Fruit fly (Drosophila melanogaster) whole organism, embryonic: ENCODE measurements around the gene CG6005.
A peak's percentile ranks its signal among the peaks of the same experiment; 100 is the strongest.

Experiments used
- Atf-2 ChIP-seq: fragments of 200-800 bp; sonication (Bioruptor generic); optimal IDR thresholded peaks from 2 replicates; lab custom pipeline; 2016; ENCODE audit warnings: missing biosample characterization, missing genetic modification characterization
- Atf6 ChIP-seq: fragments of 200-800 bp; sonication (Bioruptor generic); IDR thresholded peaks from 2 replicates; pipeline ENCODE4 v1.3.6; 2022; ENCODE audit warnings: missing biosample characterization, missing genetic modification characterization
- CG10462 ChIP-seq: fragments of 200-800 bp; sonication (Bioruptor generic); optimal IDR thresholded peaks from 2 replicates; lab custom pipeline; 2016; ENCODE audit warnings: missing biosample characterization, missing genetic modification characterization
- CG12236 ChIP-seq: fragments of 200-800 bp; sonication (Bioruptor generic); optimal IDR thresholded peaks from 2 replicates; lab custom pipeline; 2016; ENCODE audit warnings: missing biosample characterization, missing genetic modification characterization
- CG13123 ChIP-seq: fragments of 200-800 bp; sonication (Bioruptor generic); optimal IDR thresholded peaks from 2 replicates; lab custom pipeline; 2016; ENCODE audit warnings: missing biosample characterization, missing genetic modification characterization
- CG13894 ChIP-seq: fragments of 200-800 bp; sonication (Bioruptor generic); optimal IDR thresholded peaks from 3 replicates; lab custom pipeline; 2018; ENCODE audit warnings: missing biosample characterization, mild to moderate bottlenecking, missing genetic modification characterization, moderate library complexity
- CG14710 ChIP-seq: fragments of 200-800 bp; sonication (Bioruptor generic); optimal IDR thresholded peaks from 3 replicates; lab custom pipeline; 2019; ENCODE audit warnings: missing biosample characterization, mild to moderate bottlenecking, missing genetic modification characterization, moderate library complexity
- CG15696 ChIP-seq: fragments of 200-800 bp; sonication (Bioruptor generic); optimal IDR thresholded peaks from 2 replicates; lab custom pipeline; 2019; ENCODE audit warnings: missing biosample characterization, mild to moderate bottlenecking, missing genetic modification characterization, moderate library complexity
- CG16863 ChIP-seq: fragments of 200-800 bp; sonication (Bioruptor generic); optimal IDR thresholded peaks from 3 replicates; lab custom pipeline; 2016; ENCODE audit warnings: missing biosample characterization, missing genetic modification characterization
- CG2120 ChIP-seq: fragments of 200-800 bp; sonication (Bioruptor generic); optimal IDR thresholded peaks from 3 replicates; lab custom pipeline; 2016; ENCODE audit warnings: missing biosample characterization, missing genetic modification characterization
- CG30403 ChIP-seq: fragments of 200-800 bp; sonication (Bioruptor generic); optimal IDR thresholded peaks from 3 replicates; lab custom pipeline; 2016; ENCODE audit warnings: missing biosample characterization, missing genetic modification characterization
- CG31365 ChIP-seq: fragments of 200-800 bp; sonication (Bioruptor generic); optimal IDR thresholded peaks from 2 replicates; lab custom pipeline; 2018; ENCODE audit warnings: missing biosample characterization, mild to moderate bottlenecking, missing genetic modification characterization
- CG33213 ChIP-seq: fragments of 200-800 bp; sonication (Bioruptor generic); optimal IDR thresholded peaks from 3 replicates; lab custom pipeline; 2016; ENCODE audit warnings: missing biosample characterization, missing genetic modification characterization
- CG3838 ChIP-seq: fragments of 200-800 bp; sonication (Bioruptor generic); optimal IDR thresholded peaks from 3 replicates; lab custom pipeline; 2016; ENCODE audit warnings: missing biosample characterization, missing genetic modification characterization
- CG4854 ChIP-seq: fragments of 200-800 bp; sonication (Bioruptor generic); optimal IDR thresholded peaks from 2 replicates; lab custom pipeline; 2016; ENCODE audit warnings: missing biosample characterization, missing genetic modification characterization, inconsistent platforms
- CG5953 ChIP-seq: fragments of 200-800 bp; sonication (Bioruptor generic); IDR thresholded peaks from 2 replicates; pipeline ENCODE4 v1.3.6; 2022; ENCODE audit warnings: missing biosample characterization, missing genetic modification characterization
- CG6175 ChIP-seq: fragments of 200-800 bp; sonication (Bioruptor generic); IDR thresholded peaks from 3 replicates; pipeline ENCODE4 v1.3.6; 2022; ENCODE audit warnings: missing biosample characterization, missing genetic modification characterization
- CG6272 ChIP-seq: fragments of 200-800 bp; sonication (Bioruptor generic); IDR thresholded peaks from 2 replicates; pipeline ENCODE4 v1.3.6; 2022; ENCODE audit warnings: missing biosample characterization, missing genetic modification characterization
- CG6654 ChIP-seq: fragments of 200-800 bp; sonication (Bioruptor generic); optimal IDR thresholded peaks from 2 replicates; lab custom pipeline; 2017; ENCODE audit warnings: missing biosample characterization, mild to moderate bottlenecking, missing genetic modification characterization
- CG7745 ChIP-seq: fragments of 200-800 bp; sonication (Bioruptor generic); optimal IDR thresholded peaks from 2 replicates; lab custom pipeline; 2018; ENCODE audit warnings: missing biosample characterization, mild to moderate bottlenecking, missing genetic modification characterization, moderate library complexity
- CG8089 ChIP-seq: fragments of 200-800 bp; sonication (Bioruptor generic); optimal IDR thresholded peaks from 3 replicates; lab custom pipeline; 2016; ENCODE audit warnings: missing biosample characterization, missing genetic modification characterization
- CG8765 ChIP-seq: fragments of 200-800 bp; sonication (Bioruptor generic); IDR thresholded peaks from 2 replicates; pipeline ENCODE4 v1.3.6; 2022; ENCODE audit warnings: missing biosample characterization, missing genetic modification characterization
- CG9609 ChIP-seq: fragments of 200-800 bp; sonication (Bioruptor generic); optimal IDR thresholded peaks from 3 replicates; lab custom pipeline; 2016; ENCODE audit warnings: missing biosample characterization, missing genetic modification characterization
- HHEX ChIP-seq: fragments of 200-800 bp; sonication (Bioruptor generic); optimal IDR thresholded peaks from 3 replicates; lab custom pipeline; 2017; ENCODE audit warnings: missing biosample characterization, mild to moderate bottlenecking, missing genetic modification characterization, missing genetic modification reagents
- HLH54F ChIP-seq: fragments of 200-800 bp; sonication (Bioruptor generic); optimal IDR thresholded peaks from 3 replicates; lab custom pipeline; 2016; ENCODE audit warnings: missing biosample characterization, missing genetic modification characterization
- Hmr ChIP-seq: fragments of 200-800 bp; sonication (Bioruptor generic); optimal IDR thresholded peaks from 3 replicates; lab custom pipeline; 2017; ENCODE audit warnings: mild to moderate bottlenecking, missing biosample characterization, missing genetic modification reagents, missing genetic modification characterization
- Hr3 ChIP-seq: fragments of 200-800 bp; sonication (Bioruptor generic); optimal IDR thresholded peaks from 3 replicates; lab custom pipeline; 2016; ENCODE audit warnings: missing biosample characterization, missing genetic modification characterization
- Lim3 ChIP-seq: fragments of 200-800 bp; sonication (Bioruptor generic); IDR thresholded peaks from 2 replicates; pipeline ENCODE4 v1.3.6; 2022; ENCODE audit warnings: missing biosample characterization, missing genetic modification characterization
- Nf-YA ChIP-seq: fragments of 200-800 bp; sonication (Bioruptor generic); IDR thresholded peaks from 2 replicates; pipeline ENCODE4 v1.3.6; 2022; ENCODE audit warnings: missing biosample characterization, missing genetic modification characterization
- Nf-YC ChIP-seq: fragments of 200-800 bp; optimal IDR thresholded peaks from 3 replicates; lab custom pipeline; 2019; ENCODE audit warnings: missing biosample characterization, mild to moderate bottlenecking, missing genetic modification characterization, moderate library complexity
- Pdp1 ChIP-seq, 2 experiments: fragments of 200-800 bp; sonication (Bioruptor generic); optimal IDR thresholded peaks; 3 replicates each; lab custom pipeline; 2016; ENCODE audit warnings: missing biosample characterization in 2 of 2, missing genetic modification characterization in 2 of 2, mild to moderate bottlenecking in 1 of 2, moderate library complexity in 1 of 2
- Sin3A ChIP-seq: fragments of >200 bp; optimal IDR thresholded peaks from 2 replicates; lab custom pipeline; 2018
- Sox102F ChIP-seq: fragments of 200-800 bp; sonication (Bioruptor generic); optimal IDR thresholded peaks from 2 replicates; lab custom pipeline; 2018; ENCODE audit warnings: missing biosample characterization, mild to moderate bottlenecking, missing genetic modification characterization, moderate library complexity
- ato ChIP-seq: fragments of 200-800 bp; sonication (Bioruptor generic); IDR thresholded peaks from 2 replicates; pipeline ENCODE4 v1.3.6; 2022; ENCODE audit warnings: missing biosample characterization, missing genetic modification characterization; ENCODE audit not compliant: partially characterized antibody
- da ChIP-seq: fragments of 200-800 bp; sonication (Bioruptor generic); optimal IDR thresholded peaks from 2 replicates; lab custom pipeline; 2016; ENCODE audit warnings: missing biosample characterization, missing genetic modification characterization
- danr ChIP-seq: fragments of 200-800 bp; sonication (Bioruptor generic); IDR thresholded peaks from 2 replicates; pipeline ENCODE4 v1.3.6; 2022; ENCODE audit warnings: missing biosample characterization, missing genetic modification characterization
- hkb ChIP-seq, 2 experiments: fragments of 200-800 bp in 1 of 2; fragments of >200 bp in 1 of 2; sonication (Bioruptor generic) in 1 of 2; IDR thresholded peaks in 1 of 2; optimal IDR thresholded peaks in 1 of 2; 2 replicates each; pipeline versions ENCODE4 v1.3.6 to Lab custom; 2017 to 2022; ENCODE audit warnings: missing biosample characterization in 1 of 2, missing genetic modification characterization in 1 of 2
- jumu ChIP-seq: fragments of 200-800 bp; sonication (Bioruptor generic); optimal IDR thresholded peaks from 3 replicates; lab custom pipeline; 2016; ENCODE audit warnings: missing biosample characterization, missing genetic modification characterization
- kay ChIP-seq: fragments of 200-800 bp; sonication (Bioruptor generic); optimal IDR thresholded peaks from 2 replicates; lab custom pipeline; 2016; ENCODE audit warnings: missing biosample characterization, missing genetic modification characterization
- klu ChIP-seq: fragments of 200-800 bp; sonication (Bioruptor generic); IDR thresholded peaks from 2 replicates; pipeline ENCODE4 v1.3.6; 2022; ENCODE audit warnings: missing biosample characterization, missing genetic modification characterization
- lab ChIP-seq: fragments of 200-800 bp; sonication (Bioruptor generic); optimal IDR thresholded peaks from 3 replicates; lab custom pipeline; 2017; ENCODE audit warnings: missing biosample characterization, missing genetic modification characterization, mild to moderate bottlenecking, moderate library complexity, missing genetic modification reagents
- lbe ChIP-seq: fragments of 200-800 bp; sonication (Bioruptor generic); optimal IDR thresholded peaks from 2 replicates; lab custom pipeline; 2016; ENCODE audit warnings: missing biosample characterization, mild to moderate bottlenecking, missing genetic modification characterization
- nom ChIP-seq: fragments of 200-800 bp; sonication (Bioruptor generic); optimal IDR thresholded peaks from 2 replicates; lab custom pipeline; 2017; ENCODE audit warnings: missing biosample characterization, missing genetic modification characterization, mild to moderate bottlenecking, moderate library complexity, missing genetic modification reagents
- oc ChIP-seq: fragments of 200-800 bp; sonication (Bioruptor generic); optimal IDR thresholded peaks from 2 replicates; lab custom pipeline; 2018; ENCODE audit warnings: missing biosample characterization, mild to moderate bottlenecking, missing genetic modification characterization, moderate library complexity
- onecut ChIP-seq: fragments of 200-800 bp; sonication (Bioruptor generic); IDR thresholded peaks from 2 replicates; pipeline ENCODE4 v1.3.6; 2022; ENCODE audit warnings: missing biosample characterization, missing genetic modification characterization
- pan ChIP-seq, 4 experiments: fragments of >200 bp in 3 of 4; fragments of 200-800 bp in 1 of 4; sonication (Bioruptor generic) in 1 of 4; optimal IDR thresholded peaks in 3 of 4; IDR thresholded peaks in 1 of 4; 2 replicates each; pipeline versions ENCODE4 v1.3.6 to Lab custom; 2017 to 2022; ENCODE audit warnings: missing biosample characterization in 2 of 4, missing genetic modification characterization in 2 of 4, mixed read lengths in 1 of 4
- prd ChIP-seq, 3 experiments: fragments of >200 bp in 2 of 3; fragments of 200-800 bp in 1 of 3; sonication (Bioruptor generic) in 1 of 3; optimal IDR thresholded peaks in 2 of 3; IDR thresholded peaks in 1 of 3; 2 replicates in 2 of 3; 3 replicates in 1 of 3; pipeline versions ENCODE4 v1.3.6 to Lab custom; 2017 to 2022; ENCODE audit warnings: missing biosample characterization in 1 of 3, missing genetic modification characterization in 1 of 3
- pros ChIP-seq: fragments of 200-800 bp; sonication (Bioruptor generic); optimal IDR thresholded peaks from 3 replicates; lab custom pipeline; 2019; ENCODE audit warnings: missing biosample characterization, mild to moderate bottlenecking, missing genetic modification characterization, moderate library complexity
- shn ChIP-seq: fragments of 200-800 bp; sonication (Bioruptor generic); optimal IDR thresholded peaks from 3 replicates; lab custom pipeline; 2016; ENCODE audit warnings: missing biosample characterization, missing genetic modification characterization
- ttk ChIP-seq: fragments of 200-800 bp; sonication (Bioruptor generic); IDR thresholded peaks from 2 replicates; pipeline ENCODE4 v2.1.2; 2022; ENCODE audit warnings: missing biosample characterization, missing genetic modification characterization

Gene CG6005

dm6 chr3R:19010923-19011322 lies 12.9 kb downstream of the CG6005 start (continued):
- TF ChIP-seq prd (optimal IDR thresholded peaks at IDR 0.05; lab: Kevin White, UChicago) = no peak
- no peak for TF ChIP-seq prd (GFP tag; IDR thresholded peaks at IDR 0.05; lab: Robert Waterston, UW)
- no peak for TF ChIP-seq CG6272
- no peak for TF ChIP-seq CG12236
- peak; percentile 32 for TF ChIP-seq HHEX (GFP tag; lab: Kevin White, UChicago)
- TF ChIP-seq CG13123 (GFP tag; lab: Kevin White, UChicago) = no peak
- peak in 1 of 2 experiments; percentile 51 for TF ChIP-seq Pdp1 (GFP tag; optimal IDR thresholded peaks at IDR 0.05; lab: Kevin White, UChicago)
- TF ChIP-seq CG16863 = no peak
- TF ChIP-seq CG13894 = no peak
- no peak for TF ChIP-seq CG7745 (tag; lab: Kevin White, UChicago)
- no peak for TF ChIP-seq pros (GFP tag; lab: Kevin White, UChicago)
- no peak for TF ChIP-seq CG6654 (GFP tag; lab: Kevin White, UChicago)
- TF ChIP-seq CG33213 (GFP tag; lab: Kevin White, UChicago) = peak; percentile 41
- no peak for TF ChIP-seq CG9609
- peak; percentile 42 for TF ChIP-seq lab
- TF ChIP-seq oc (tag; lab: Kevin White, UChicago) = no peak
- TF ChIP-seq CG6175 (GFP tag; lab: Robert Waterston, UW) = no peak
- TF ChIP-seq Nf-YA (GFP tag; lab: Robert Waterston, UW) = no peak
- TF ChIP-seq CG15696 (tag; lab: Kevin White, UChicago) = peak; percentile 59
- no peak for TF ChIP-seq danr
- TF ChIP-seq CG2120 (GFP tag; lab: Kevin White, UChicago) = no peak
- no peak for TF ChIP-seq pan (optimal IDR thresholded peaks at IDR 0.05; lab: Kevin White, UChicago)
- TF ChIP-seq pan (GFP tag; optimal IDR thresholded peaks at IDR 0.05 in 1 of 2, IDR thresholded peaks at IDR 0.05 in 1 of 2) = no peak
- no peak for TF ChIP-seq Atf6 (GFP tag; lab: Robert Waterston, UW)
- no peak for TF ChIP-seq nom (GFP tag; lab: Kevin White, UChicago)
- no peak for TF ChIP-seq CG10462
- TF ChIP-seq da = no peak
- no peak for TF ChIP-seq CG8765 (GFP tag; lab: Robert Waterston, UW)
- no peak for TF ChIP-seq Atf-2
- no peak for TF ChIP-seq kay
- peak; percentile 10 for TF ChIP-seq CG4854 (GFP tag; lab: Kevin White, UChicago)
- TF ChIP-seq shn (GFP tag; lab: Kevin White, UChicago) = no peak
- TF ChIP-seq CG31365 (tag; lab: Kevin White, UChicago) = no peak
- no peak for TF ChIP-seq CG3838 (GFP tag; lab: Kevin White, UChicago)
- no peak for TF ChIP-seq Sin3A (lab: Kevin White, UChicago)
- no peak for TF ChIP-seq HLH54F
- no peak for TF ChIP-seq CG5953 (GFP tag; lab: Robert Waterston, UW)
- TF ChIP-seq klu (GFP tag; lab: Robert Waterston, UW) = no peak
- no peak for TF ChIP-seq Nf-YC (tag; lab: Kevin White, UChicago)
- TF ChIP-seq hkb (optimal IDR thresholded peaks at IDR 0.05; lab: Kevin White, UChicago) = no peak
- TF ChIP-seq hkb (GFP tag; IDR thresholded peaks at IDR 0.05; lab: Robert Waterston, UW) = no peak
- no peak for TF ChIP-seq CG8089 (GFP tag; lab: Kevin White, UChicago)
- no peak for TF ChIP-seq jumu (GFP tag; lab: Kevin White, UChicago)
- TF ChIP-seq ato (GFP tag; lab: Robert Waterston, UW) = no peak
- TF ChIP-seq ttk (GFP tag; lab: Robert Waterston, UW) = no peak
- no peak for TF ChIP-seq Lim3 (GFP tag; lab: Robert Waterston, UW)
- TF ChIP-seq Hr3 (GFP tag; lab: Kevin White, UChicago) = no peak
- no peak for TF ChIP-seq Hmr
- peak; percentile 12 for TF ChIP-seq CG14710 (tag; lab: Kevin White, UChicago)
- TF ChIP-seq CG30403 (GFP tag; lab: Kevin White, UChicago) = no peak
- TF ChIP-seq Sox102F = no peak
- TF ChIP-seq onecut (GFP tag; lab: Robert Waterston, UW) = no peak
- no peak for TF ChIP-seq lbe (GFP tag; lab: Kevin White, UChicago)
